Worm (Caenorhabditis elegans) whole organism, L4/young adult: ENCODE results near the gene lgc-11.

Source experiments
- W03F9.2 ChIP-seq: fragments of 150-350 bp; optimal IDR thresholded peaks from 2 replicates; lab custom pipeline; 2014; ENCODE audit warnings: missing biosample characterization, missing genetic modification characterization
- him-1 ChIP-seq: sonication (generic microtip); optimal IDR thresholded peaks from 2 replicates; lab custom pipeline; 2016; ENCODE audit warnings: missing genotype, missing genetic modification reagents, missing genetic modification characterization, missing compliant biosample characterization

DNA sequence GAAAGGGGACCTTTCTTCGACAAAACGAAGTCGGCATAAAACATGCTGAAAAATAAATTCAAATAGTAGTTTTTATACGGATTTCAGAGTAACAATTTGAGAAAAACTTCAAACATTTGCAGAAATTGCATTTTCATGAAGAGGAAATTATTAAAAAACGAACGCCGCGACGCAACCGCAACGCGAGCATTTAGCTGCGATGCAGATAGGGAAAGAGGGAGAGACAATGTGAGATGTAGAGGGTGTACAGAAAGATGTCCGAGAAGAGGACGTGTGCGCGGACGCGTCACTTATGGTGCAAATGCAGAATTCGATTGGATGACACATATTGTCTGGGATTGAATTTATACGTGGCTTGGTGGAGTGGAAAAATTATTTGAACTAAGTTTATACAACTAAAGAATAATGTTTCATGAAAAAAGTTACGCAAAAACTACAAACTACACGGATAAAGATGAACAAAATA is 31.4 kb downstream of the lgc-11 start, which contains the start of gene coh-1:
- no peak for TF ChIP-seq W03F9.2 (tag; lab: Kevin White, UChicago)
- TF ChIP-seq him-1 (tag; lab: Kevin White, UChicago), result no peak
